Worm (Caenorhabditis elegans): Measurements from ENCODE around the gene gegf-1.

The gegf-1 gene

ce11 chrIV:157809-158208 is at the start of gene gegf-1:
Gene gegf-1, minus strand, starts transcription at chrIV:157909.
- TF ChIP-seq elt-1 (tag; optimal IDR thresholded peaks at IDR 0.05) (no peak), blmp-1 (tag; optimal IDR thresholded peaks at IDR 0.05; ENCODE audit: insufficient read depth) (no peak), alr-1 (tag; optimal IDR thresholded peaks at IDR 0.05) (no peak), mbf-1 (tag; optimal IDR thresholded peaks at IDR 0.05) (no peak), elt-3 (tag; optimal IDR thresholded peaks at IDR 0.05) (no peak)

- TF ChIP-seq ama-1 (optimal IDR thresholded peaks at IDR 0.05) (no peak), C34F6.9 (tag; optimal IDR thresholded peaks at IDR 0.05) (no peak), ztf-4 (tag; optimal IDR thresholded peaks at IDR 0.05) (no peak), nhr-23 (tag; optimal IDR thresholded peaks at IDR 0.05) (no peak)
These were observed 47.3 kb upstream of the gegf-1 start, which contains the start of gene coa-1 for ce11 chrIV:204998-205397. Gene coa-1, plus strand, starts transcription at chrIV:205298.

- TF ChIP-seq ztf-11 (tag; optimal IDR thresholded peaks at IDR 0.05) (no peak), fos-1 (tag; optimal IDR thresholded peaks at IDR 0.05) (no peak), mbf-1 (tag; optimal IDR thresholded peaks at IDR 0.05) (no peak), nhr-6 (tag; optimal IDR thresholded peaks at IDR 0.05) (no peak), crh-2 (tag; optimal IDR thresholded peaks at IDR 0.05) (no peak), nhr-77 (tag; optimal IDR thresholded peaks at IDR 0.05) (no peak), nhr-12 (tag; optimal IDR thresholded peaks at IDR 0.05) (no peak), skn-1 (tag; optimal IDR thresholded peaks at IDR 0.05) (no peak), unc-55 (GFP tag; optimal IDR thresholded peaks at IDR 0.05) (no peak), aly-2 (tag; optimal IDR thresholded peaks at IDR 0.05) (no peak), F13H6.1 (tag; optimal IDR thresholded peaks at IDR 0.05) (no peak), nhr-237 (tag; optimal IDR thresholded peaks at IDR 0.05) (no peak), ZK546.5 (tag; optimal IDR thresholded peaks at IDR 0.05) (no peak), ama-1 (optimal IDR thresholded peaks at IDR 0.05) (no peak), lin-13 (GFP tag; optimal IDR thresholded peaks at IDR 0.05) (no peak), alr-1 (tag; optimal IDR thresholded peaks at IDR 0.05) (no peak), R02D3.7 (tag; optimal IDR thresholded peaks at IDR 0.05) (no peak), ztf-1 (GFP tag; conservative IDR thresholded peaks at IDR 0.05) (no peak), elt-3 (tag; optimal IDR thresholded peaks at IDR 0.05) (no peak)
These were observed 45.4 kb upstream of the gegf-1 start, which contains the start of gene gfrp-1 for ce11 chrIV:202921-203652. Gene gfrp-1, plus strand, starts transcription at chrIV:203602.

ce11 chrIV:194442-194841 is 36.7 kb upstream of the gegf-1 start, which contains the start of gene csn-3:
Gene csn-3, plus strand, starts transcription at chrIV:194742.
- TF ChIP-seq lin-11 (tag; optimal IDR thresholded peaks at IDR 0.05) (no peak), ceh-82 (tag; optimal IDR thresholded peaks at IDR 0.05) (no peak), fos-1 (tag; optimal IDR thresholded peaks at IDR 0.05) (no peak), ceh-16 (tag; optimal IDR thresholded peaks at IDR 0.05) (no peak), aly-2 (tag; optimal IDR thresholded peaks at IDR 0.05) (no peak), alr-1 (tag; optimal IDR thresholded peaks at IDR 0.05) (no peak), ztf-1 (GFP tag; conservative IDR thresholded peaks at IDR 0.05) (no peak), snpc-4 (tag; optimal IDR thresholded peaks at IDR 0.05) (no peak)

DNA sequence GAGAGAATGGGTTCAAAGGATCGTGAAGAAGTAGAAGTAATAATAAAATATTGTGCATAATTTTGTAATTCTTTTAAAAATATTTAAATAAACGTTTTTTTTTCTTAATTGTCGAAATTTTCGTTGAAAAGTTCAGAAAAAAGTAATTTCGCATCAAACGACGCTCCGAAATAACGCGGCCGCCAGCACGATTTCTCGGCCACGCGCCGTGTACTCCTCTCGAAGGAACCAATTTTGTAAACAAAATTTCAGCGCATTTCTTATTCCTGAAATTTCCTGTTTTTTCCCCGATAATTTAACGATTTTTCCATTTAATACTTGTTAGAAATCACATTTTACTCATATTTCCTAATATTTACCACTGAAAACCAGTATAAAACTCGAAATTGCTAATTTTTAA is 34.3 kb upstream of the gegf-1 start, which contains the start of gene Y38C1AA.12:
TSS of gene Y38C1AA.12 (plus strand) at position 211 of the 400 bp plus-strand sequence.
- TF ChIP-seq C34F6.9 (tag; optimal IDR thresholded peaks at IDR 0.05) (peak; percentile 84), lin-13 (GFP tag; optimal IDR thresholded peaks at IDR 0.05) (peak; percentile 84), Y55F3AM.14 (GFP tag; optimal IDR thresholded peaks at IDR 0.05) (peak; percentile 65), lin-11 (tag; optimal IDR thresholded peaks at IDR 0.05) (peak; percentile 55), nhr-23 (tag; optimal IDR thresholded peaks at IDR 0.05) (no peak), unc-55 (GFP tag; optimal IDR thresholded peaks at IDR 0.05) (peak; percentile 84), fos-1 (tag; optimal IDR thresholded peaks at IDR 0.05) (peak; percentile 24), nhr-6 (tag; optimal IDR thresholded peaks at IDR 0.05) (peak; percentile 13), peb-1 (tag; optimal IDR thresholded peaks at IDR 0.05) (no peak), zag-1 (tag; optimal IDR thresholded peaks at IDR 0.05) (no peak), aly-2 (tag; optimal IDR thresholded peaks at IDR 0.05) (no peak), crh-2 (tag; optimal IDR thresholded peaks at IDR 0.05) (peak; percentile 77), ztf-11 (tag; optimal IDR thresholded peaks at IDR 0.05) (no peak), mbf-1 (tag; optimal IDR thresholded peaks at IDR 0.05) (no peak), nhr-237 (tag; optimal IDR thresholded peaks at IDR 0.05) (no peak), nhr-25 (tag; optimal IDR thresholded peaks at IDR 0.05) (peak; percentile 60), gmeb-1 (tag; optimal IDR thresholded peaks at IDR 0.05) (peak; percentile 73), ZK546.5 (tag; optimal IDR thresholded peaks at IDR 0.05) (no peak), ceh-82 (tag; optimal IDR thresholded peaks at IDR 0.05) (peak; percentile 1), ceh-16 (tag; optimal IDR thresholded peaks at IDR 0.05) (no peak), nhr-129 (tag; optimal IDR thresholded peaks at IDR 0.05) (peak; percentile 28), nhr-11 (tag; optimal IDR thresholded peaks at IDR 0.05) (no peak), F13H6.1 (tag; optimal IDR thresholded peaks at IDR 0.05) (peak; percentile 82), snpc-4 (tag; optimal IDR thresholded peaks at IDR 0.05) (peak; percentile 44), ama-1 (optimal IDR thresholded peaks at IDR 0.05) (no peak), nhr-21 (tag; optimal IDR thresholded peaks at IDR 0.05) (peak; percentile 54), skn-1 (tag; optimal IDR thresholded peaks at IDR 0.05) (no peak), sem-4 (tag; optimal IDR thresholded peaks at IDR 0.05) (peak; percentile 59), sma-3 (GFP tag; optimal IDR thresholded peaks at IDR 0.05) (peak; percentile 89), mab-5 (tag; optimal IDR thresholded peaks at IDR 0.05) (peak; percentile 70), blmp-1 (tag; optimal IDR thresholded peaks at IDR 0.05; ENCODE audit: insufficient read depth) (peak; percentile 27), lsy-2 (tag; optimal IDR thresholded peaks at IDR 0.05) (peak; percentile 74 to 87), lin-39 (tag; optimal IDR thresholded peaks at IDR 0.05) (no peak)

Data from whole organism, L2 larva.